Worm (Caenorhabditis elegans): ENCODE results near the gene cubn-1.

DNA sequence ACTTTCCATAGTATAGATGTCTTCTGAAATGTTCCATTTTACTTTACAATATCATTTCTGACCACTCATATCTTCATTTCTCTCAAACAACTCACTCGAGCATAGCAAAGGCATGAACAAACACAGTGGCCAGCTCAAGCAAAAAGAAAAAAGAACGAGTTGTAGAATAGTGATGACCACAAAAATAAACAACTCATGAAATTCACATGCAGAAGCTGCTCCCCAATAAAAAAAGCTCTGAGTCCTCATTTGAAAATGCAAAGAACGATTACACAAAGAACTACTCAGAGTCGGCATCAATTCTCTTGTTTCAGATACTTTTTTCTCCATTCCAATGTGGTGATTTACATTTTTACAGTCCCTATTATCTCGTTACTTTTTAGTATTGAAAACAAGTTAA is 23.6 kb downstream of the cubn-1 start:
- TF ChIP-seq pha-2 (tag; optimal IDR thresholded peaks at IDR 0.05) (no peak), C38D4.7 (GFP tag; optimal IDR thresholded peaks at IDR 0.05) (no peak), nhr-11 (tag; optimal IDR thresholded peaks at IDR 0.05) (no peak)

Measured in whole organism, late embryonic.